Fruit fly (Drosophila melanogaster) whole organism, pupa: ENCODE results near the gene Nepl17.

Experiments used
- CG10348 ChIP-seq: fragments of 200-800 bp; sonication (Bioruptor generic); IDR thresholded peaks from 2 replicates; pipeline ENCODE4 v1.3.6; 2022; ENCODE audit warnings: missing biosample characterization, missing genetic modification characterization
- CG13204 ChIP-seq: fragments of 200-800 bp; sonication (Bioruptor generic); optimal IDR thresholded peaks from 2 replicates; lab custom pipeline; 2018; ENCODE audit warnings: missing biosample characterization, mild to moderate bottlenecking, missing genetic modification characterization, moderate library complexity
- CG14655 ChIP-seq: fragments of 200-800 bp; sonication (Bioruptor generic); optimal IDR thresholded peaks from 3 replicates; lab custom pipeline; 2017; ENCODE audit warnings: mild to moderate bottlenecking, missing biosample characterization, missing genetic modification reagents, missing genetic modification characterization
- CG15710 ChIP-seq: fragments of 200-800 bp; sonication (Bioruptor generic); optimal IDR thresholded peaks from 2 replicates; lab custom pipeline; 2018; ENCODE audit warnings: missing biosample characterization, mild to moderate bottlenecking, missing genetic modification characterization, moderate library complexity
- CG17806 ChIP-seq: fragments of 200-800 bp; sonication (Bioruptor generic); optimal IDR thresholded peaks from 2 replicates; lab custom pipeline; 2018; ENCODE audit warnings: missing biosample characterization, mild to moderate bottlenecking, missing genetic modification characterization, moderate library complexity
- CG32121 ChIP-seq: fragments of 200-800 bp; sonication (Bioruptor generic); IDR thresholded peaks from 2 replicates; pipeline ENCODE4 v1.3.6; 2022; ENCODE audit warnings: missing biosample characterization, missing genetic modification characterization
- CG34367 ChIP-seq: fragments of 200-800 bp; sonication (Bioruptor generic); optimal IDR thresholded peaks from 2 replicates; lab custom pipeline; 2018; ENCODE audit warnings: missing biosample characterization, mild to moderate bottlenecking, missing genetic modification characterization
- CG4496 ChIP-seq: fragments of 200-800 bp; sonication (Bioruptor generic); IDR thresholded peaks from 3 replicates; pipeline ENCODE4 v1.3.6; 2022; ENCODE audit warnings: missing biosample characterization, missing genetic modification characterization
- CG9948 ChIP-seq: fragments of 200-800 bp; sonication (Bioruptor generic); optimal IDR thresholded peaks from 2 replicates; lab custom pipeline; 2018; ENCODE audit warnings: missing biosample characterization, mild to moderate bottlenecking, missing genetic modification characterization, moderate library complexity
- EcR ChIP-seq: fragments of 200-800 bp; sonication (Bioruptor generic); optimal IDR thresholded peaks from 3 replicates; lab custom pipeline; 2019; ENCODE audit warnings: missing biosample characterization, missing genetic modification characterization, mild to moderate bottlenecking, moderate library complexity, missing genetic modification reagents
- Pif1A ChIP-seq: fragments of 200-800 bp; sonication (Bioruptor generic); optimal IDR thresholded peaks from 3 replicates; lab custom pipeline; 2016; ENCODE audit warnings: missing biosample characterization, missing genetic modification characterization
- Snoo ChIP-seq: fragments of 200-800 bp; sonication (Bioruptor generic); optimal IDR thresholded peaks from 3 replicates; lab custom pipeline; 2017; ENCODE audit warnings: missing biosample characterization, mild to moderate bottlenecking, missing genetic modification characterization, inconsistent platforms
- fd96Ca ChIP-seq: fragments of 200-800 bp; sonication (Bioruptor generic); IDR thresholded peaks from 3 replicates; pipeline ENCODE4 v1.3.6; 2022; ENCODE audit warnings: missing biosample characterization, missing genetic modification characterization
- rn ChIP-seq: fragments of 200-800 bp; sonication (Bioruptor generic); IDR thresholded peaks from 2 replicates; pipeline ENCODE4 v1.3.6; 2022; ENCODE audit warnings: missing biosample characterization, missing genetic modification characterization

dm6 chr3R:28883434-28883833, 10.7 kb downstream of the Nepl17 start, which contains the start of gene Nepl21:
- TF ChIP-seq Snoo (tag; lab: Kevin White, UChicago) (no peak), CG13204 (GFP tag; lab: Kevin White, UChicago) (no peak), CG15710 (no peak), CG32121 (GFP tag; lab: Robert Waterston, UW) (no peak), Pif1A (GFP tag; lab: Kevin White, UChicago) (no peak), rn (GFP tag; lab: Robert Waterston, UW) (no peak), CG10348 (GFP tag; lab: Robert Waterston, UW) (no peak), CG17806 (no peak), CG4496 (GFP tag; lab: Robert Waterston, UW) (no peak), CG9948 (tag; lab: Kevin White, UChicago) (no peak), CG14655 (no peak), fd96Ca (no peak), CG34367 (tag; lab: Kevin White, UChicago) (no peak), EcR (GFP tag; lab: Kevin White, UChicago) (peak; percentile 76)
